Fruit fly (Drosophila melanogaster) whole organism, prepupa: ENCODE results near the gene Sas-6.

Experiments used
- Blimp-1 ChIP-seq: fragments of 200-800 bp; sonication (Bioruptor generic); optimal IDR thresholded peaks from 3 replicates; lab custom pipeline; 2017; ENCODE audit warnings: missing biosample characterization, missing genetic modification characterization, mild to moderate bottlenecking, moderate library complexity, missing genetic modification reagents
- CG10631 ChIP-seq: fragments of 200-800 bp; sonication (Bioruptor generic); optimal IDR thresholded peaks from 2 replicates; lab custom pipeline; 2016; ENCODE audit warnings: missing biosample characterization, missing genetic modification characterization
- CG11294 ChIP-seq: fragments of 200-800 bp; sonication (Bioruptor generic); IDR thresholded peaks from 2 replicates; pipeline ENCODE4 v1.3.6; 2022; ENCODE audit warnings: missing biosample characterization, missing genetic modification characterization
- CG11762 ChIP-seq: fragments of 200-800 bp; sonication (Bioruptor generic); optimal IDR thresholded peaks from 3 replicates; lab custom pipeline; 2016; ENCODE audit warnings: missing biosample characterization, missing genetic modification characterization; ENCODE audit not compliant: insufficient read depth
- CG15336 ChIP-seq: fragments of 200-800 bp; sonication (Bioruptor generic); IDR thresholded peaks from 2 replicates; pipeline ENCODE4 v1.3.6; 2022; ENCODE audit warnings: missing biosample characterization, missing genetic modification characterization
- CG16779 ChIP-seq: fragments of 200-800 bp; sonication (Bioruptor generic); optimal IDR thresholded peaks from 3 replicates; lab custom pipeline; 2017; ENCODE audit warnings: missing biosample characterization, mild to moderate bottlenecking, missing genetic modification characterization
- CG31627 ChIP-seq: fragments of 200-800 bp; sonication (Bioruptor generic); optimal IDR thresholded peaks from 3 replicates; lab custom pipeline; 2016; ENCODE audit warnings: missing biosample characterization, missing genetic modification characterization
- CG34406 ChIP-seq: fragments of 200-800 bp; sonication (Bioruptor generic); optimal IDR thresholded peaks from 3 replicates; lab custom pipeline; 2016; ENCODE audit warnings: missing biosample characterization, missing genetic modification characterization
- CG3919 ChIP-seq: fragments of 200-800 bp; sonication (Bioruptor generic); optimal IDR thresholded peaks from 3 replicates; lab custom pipeline; 2016; ENCODE audit warnings: missing biosample characterization, missing genetic modification characterization
- CG4318 ChIP-seq: fragments of 200-800 bp; sonication (Bioruptor generic); optimal IDR thresholded peaks from 3 replicates; lab custom pipeline; 2017; ENCODE audit warnings: missing biosample characterization, mild to moderate bottlenecking, missing genetic modification characterization
- CG6163 ChIP-seq: fragments of 200-800 bp; sonication (Bioruptor generic); IDR thresholded peaks from 3 replicates; pipeline ENCODE4 v1.3.6; 2022; ENCODE audit warnings: missing biosample characterization, missing genetic modification characterization
- CG6276 ChIP-seq: fragments of 200-800 bp; sonication (Bioruptor generic); optimal IDR thresholded peaks from 2 replicates; lab custom pipeline; 2017; ENCODE audit warnings: missing biosample characterization, mild to moderate bottlenecking, missing genetic modification characterization
- CG6792 ChIP-seq: fragments of 200-800 bp; sonication (Bioruptor generic); optimal IDR thresholded peaks from 3 replicates; lab custom pipeline; 2016; ENCODE audit warnings: missing biosample characterization, missing genetic modification characterization
- CG6808 ChIP-seq: fragments of 200-800 bp; sonication (Bioruptor generic); optimal IDR thresholded peaks from 3 replicates; lab custom pipeline; 2017; ENCODE audit warnings: missing biosample characterization, missing genetic modification characterization, mild to moderate bottlenecking, moderate library complexity, missing genetic modification reagents
- CG6854 ChIP-seq: fragments of 200-800 bp; sonication (Bioruptor generic); optimal IDR thresholded peaks from 2 replicates; lab custom pipeline; 2017; ENCODE audit warnings: missing biosample characterization, mild to moderate bottlenecking, missing genetic modification characterization
- CG7368 ChIP-seq: fragments of 200-800 bp; sonication (Bioruptor generic); optimal IDR thresholded peaks from 3 replicates; lab custom pipeline; 2016; ENCODE audit warnings: missing biosample characterization, missing genetic modification characterization
- CG8119 ChIP-seq: fragments of 200-800 bp; sonication (Bioruptor generic); IDR thresholded peaks from 3 replicates; pipeline ENCODE4 v1.3.6; 2022; ENCODE audit warnings: missing biosample characterization, missing genetic modification characterization
- CG8319 ChIP-seq: fragments of 200-800 bp; sonication (Bioruptor generic); optimal IDR thresholded peaks from 3 replicates; lab custom pipeline; 2016; ENCODE audit warnings: missing biosample characterization, missing genetic modification characterization
- Eip78C ChIP-seq: fragments of 200-800 bp; sonication (Bioruptor generic); peaks from one replicate; lab custom pipeline; 2016; ENCODE audit warnings: missing biosample characterization, missing genetic modification characterization
- Eip93F ChIP-seq: fragments of 200-800 bp; sonication (Bioruptor generic); optimal IDR thresholded peaks from 2 replicates; lab custom pipeline; 2016; ENCODE audit warnings: missing biosample characterization, mild to moderate bottlenecking, missing genetic modification characterization
- Ets96B ChIP-seq: fragments of 200-800 bp; optimal IDR thresholded peaks from 2 replicates; lab custom pipeline; 2019; ENCODE audit warnings: missing biosample characterization, mild to moderate bottlenecking, missing genetic modification characterization, moderate library complexity
- Hr38 ChIP-seq: sonication (Bioruptor generic); optimal IDR thresholded peaks from 2 replicates; lab custom pipeline; 2016; ENCODE audit warnings: missing biosample characterization, missing genetic modification characterization
- Hr39 ChIP-seq: fragments of 200-800 bp; sonication (Bioruptor generic); optimal IDR thresholded peaks from 2 replicates; lab custom pipeline; 2016; ENCODE audit warnings: missing biosample characterization, missing genetic modification characterization
- OdsH ChIP-seq: fragments of 200-800 bp; sonication (Bioruptor generic); optimal IDR thresholded peaks from 3 replicates; lab custom pipeline; 2016; ENCODE audit warnings: missing biosample characterization, missing genetic modification characterization
- Smox ChIP-seq: fragments of 200-800 bp; sonication (Bioruptor generic); optimal IDR thresholded peaks from 3 replicates; lab custom pipeline; 2016; ENCODE audit warnings: missing biosample characterization, missing genetic modification characterization
- Sox14 ChIP-seq: fragments of 200-800 bp; sonication (Bioruptor generic); optimal IDR thresholded peaks from 3 replicates; lab custom pipeline; 2016; ENCODE audit warnings: missing biosample characterization, missing genetic modification characterization
- Sox15 ChIP-seq: fragments of 200-800 bp; sonication (Bioruptor generic); optimal IDR thresholded peaks from 3 replicates; lab custom pipeline; 2016; ENCODE audit warnings: missing biosample characterization, missing genetic modification characterization
- achi ChIP-seq: fragments of 200-800 bp; sonication (Bioruptor generic); optimal IDR thresholded peaks from 3 replicates; lab custom pipeline; 2016; ENCODE audit warnings: missing biosample characterization, missing genetic modification characterization
- acj6 ChIP-seq: fragments of 200-800 bp; sonication (Bioruptor generic); optimal IDR thresholded peaks from 3 replicates; lab custom pipeline; 2016; ENCODE audit warnings: missing biosample characterization, missing genetic modification characterization
- dac ChIP-seq: fragments of 200-800 bp; sonication (Bioruptor generic); optimal IDR thresholded peaks from 2 replicates; lab custom pipeline; 2017; ENCODE audit warnings: missing biosample characterization, mild to moderate bottlenecking, missing genetic modification characterization
- dsx ChIP-seq: fragments of 200-800 bp; optimal IDR thresholded peaks from 3 replicates; lab custom pipeline; 2019; ENCODE audit warnings: missing biosample characterization, mild to moderate bottlenecking, missing genetic modification characterization, moderate library complexity; ENCODE audit not compliant: poor library complexity, severe bottlenecking
- eg ChIP-seq: fragments of 200-800 bp; sonication (Bioruptor generic); IDR thresholded peaks from 3 replicates; pipeline ENCODE4 v1.3.6; 2022; ENCODE audit warnings: missing biosample characterization, missing genetic modification characterization
- fd59A ChIP-seq: fragments of 200-800 bp; sonication (Bioruptor generic); optimal IDR thresholded peaks from 2 replicates; lab custom pipeline; 2017; ENCODE audit warnings: missing biosample characterization, mild to moderate bottlenecking, missing genetic modification characterization, missing genetic modification reagents
- fkh ChIP-seq: fragments of 200-800 bp; sonication (Bioruptor generic); optimal IDR thresholded peaks from 3 replicates; lab custom pipeline; 2017; ENCODE audit warnings: missing biosample characterization, mild to moderate bottlenecking, missing genetic modification characterization, moderate library complexity
- pdm3 ChIP-seq: fragments of 200-800 bp; sonication (Bioruptor generic); optimal IDR thresholded peaks from 3 replicates; lab custom pipeline; 2016; ENCODE audit warnings: missing biosample characterization, missing genetic modification characterization
- spab ChIP-seq: fragments of 200-800 bp; sonication (Bioruptor generic); optimal IDR thresholded peaks from 2 replicates; lab custom pipeline; 2017; ENCODE audit warnings: missing biosample characterization, mild to moderate bottlenecking, missing genetic modification characterization, missing genetic modification reagents
- ss ChIP-seq, 2 experiments: fragments of 200-800 bp; sonication (Bioruptor generic); optimal IDR thresholded peaks; 2 replicates in 1 of 2; 3 replicates in 1 of 2; lab custom pipeline; 2017 to 2018; ENCODE audit warnings: mild to moderate bottlenecking in 2 of 2, missing biosample characterization in 2 of 2, missing genetic modification characterization in 2 of 2, moderate library complexity in 1 of 2
- svp ChIP-seq: fragments of 200-800 bp; sonication (Bioruptor generic); peaks from one replicate; lab custom pipeline; 2016; ENCODE audit warnings: missing biosample characterization, missing genetic modification characterization
- topi ChIP-seq: fragments of 200-800 bp; sonication (Bioruptor generic); optimal IDR thresholded peaks from 3 replicates; lab custom pipeline; 2016; ENCODE audit warnings: missing biosample characterization, missing genetic modification characterization

The Sas-6 gene

DNA sequence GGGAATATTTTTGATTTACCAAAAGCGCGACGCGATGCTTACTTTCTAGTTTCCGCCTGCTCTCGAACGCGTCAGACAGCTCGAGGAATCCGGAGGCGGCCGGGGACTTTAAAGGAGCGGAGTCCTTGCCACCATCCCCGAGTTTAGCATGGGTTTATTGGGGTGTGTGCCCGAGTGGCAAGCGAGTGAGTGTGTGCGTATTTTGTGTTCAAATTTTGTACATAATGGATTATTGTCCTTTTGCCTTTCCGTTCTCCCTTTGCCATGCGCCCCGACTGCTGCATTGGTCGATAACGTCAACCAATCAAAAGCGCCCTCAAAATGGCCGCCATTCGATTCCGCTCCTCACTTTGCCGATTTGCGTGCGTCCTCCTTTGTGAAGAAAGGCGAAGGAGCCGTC lies 34.9 kb downstream of the Sas-6 start:
- TF ChIP-seq CG6854, result no peak
- no peak for TF ChIP-seq CG8319 (GFP tag; lab: Kevin White, UChicago)
- no peak for TF ChIP-seq Blimp-1
- TF ChIP-seq CG15336 (GFP tag; lab: Robert Waterston, UW), result no peak
- no peak for TF ChIP-seq spab (GFP tag; lab: Kevin White, UChicago)
- no peak for TF ChIP-seq dsx (GFP tag; lab: Kevin White, UChicago)
- no peak for TF ChIP-seq svp (GFP tag; lab: Kevin White, UChicago)
- TF ChIP-seq CG34406 (GFP tag; lab: Kevin White, UChicago), result no peak
- no peak for TF ChIP-seq OdsH
- TF ChIP-seq Hr38, result no peak
- TF ChIP-seq dac (GFP tag; lab: Kevin White, UChicago), result no peak
- no peak for TF ChIP-seq CG3919 (GFP tag; lab: Kevin White, UChicago)
- no peak for TF ChIP-seq ss (GFP tag; optimal IDR thresholded peaks at IDR 0.05; lab: Kevin White, UChicago)
- TF ChIP-seq Smox (GFP tag; lab: Kevin White, UChicago), result no peak
- no peak for TF ChIP-seq CG11294 (GFP tag; lab: Robert Waterston, UW)
- TF ChIP-seq Eip93F (GFP tag; lab: Kevin White, UChicago), result no peak
- no peak for TF ChIP-seq CG4318 (GFP tag; lab: Kevin White, UChicago)
- TF ChIP-seq Sox14 (GFP tag; lab: Kevin White, UChicago), result no peak

DNA sequence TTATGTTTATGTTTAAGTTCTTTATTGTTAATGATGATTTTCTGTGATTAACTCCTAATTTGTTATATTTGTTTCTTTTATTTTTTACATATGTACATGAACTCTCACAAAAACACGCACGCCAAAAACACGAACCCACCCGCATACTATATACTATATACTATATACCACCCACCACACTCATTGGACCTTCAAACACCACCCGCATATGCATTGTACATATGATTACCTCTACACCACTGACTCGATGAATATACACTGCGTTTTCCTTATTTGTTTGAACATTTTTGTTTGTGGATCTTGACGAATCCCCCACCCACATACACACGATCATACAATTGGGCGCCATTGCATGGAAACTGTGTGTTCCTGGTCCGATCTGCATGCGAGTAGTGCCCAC lies 37.1 kb downstream of the Sas-6 start:
- TF ChIP-seq pdm3 (GFP tag; lab: Kevin White, UChicago), result no peak
- no peak for TF ChIP-seq fd59A (GFP tag; lab: Kevin White, UChicago)
- TF ChIP-seq CG6276 (GFP tag; lab: Kevin White, UChicago), result no peak
- no peak for TF ChIP-seq CG15336 (GFP tag; lab: Robert Waterston, UW)
- TF ChIP-seq Smox (GFP tag; lab: Kevin White, UChicago), result no peak
- no peak for TF ChIP-seq Eip93F (GFP tag; lab: Kevin White, UChicago)
- TF ChIP-seq Sox14 (GFP tag; lab: Kevin White, UChicago), result no peak
- no peak for TF ChIP-seq CG7368 (GFP tag; lab: Kevin White, UChicago)

DNA sequence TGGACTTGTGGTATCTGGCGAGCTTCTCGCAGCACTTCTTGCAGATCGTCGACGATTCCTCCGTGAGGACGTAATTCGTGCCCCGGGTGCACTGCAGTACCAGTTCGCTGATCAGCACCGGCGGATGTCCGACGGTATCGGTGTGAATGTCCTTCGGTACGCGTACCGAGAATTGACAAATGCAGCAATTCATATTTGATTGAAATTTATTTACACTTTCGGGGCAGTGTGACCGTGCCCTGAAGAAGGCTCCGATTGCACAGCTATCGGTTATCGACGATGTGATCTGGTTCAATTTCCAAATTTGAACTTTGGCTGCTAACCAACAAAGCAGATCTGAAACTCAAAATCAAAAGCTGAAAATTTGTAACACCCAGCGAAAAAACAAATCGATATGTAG lies 41.5 kb downstream of the Sas-6 start, which contains the start of gene ZIPIC:
TSS of gene ZIPIC (minus strand) at position 262 of the 400 bp plus-strand sequence.
- TF ChIP-seq achi (GFP tag; lab: Kevin White, UChicago) (no peak), CG11762 (GFP tag; lab: Kevin White, UChicago) (no peak), Sox15 (GFP tag; lab: Kevin White, UChicago) (no peak), pdm3 (GFP tag; lab: Kevin White, UChicago) (no peak), CG6792 (no peak), svp (GFP tag; lab: Kevin White, UChicago) (no peak), Sox14 (GFP tag; lab: Kevin White, UChicago) (no peak), OdsH (no peak), CG34406 (GFP tag; lab: Kevin White, UChicago) (no peak)

DNA sequence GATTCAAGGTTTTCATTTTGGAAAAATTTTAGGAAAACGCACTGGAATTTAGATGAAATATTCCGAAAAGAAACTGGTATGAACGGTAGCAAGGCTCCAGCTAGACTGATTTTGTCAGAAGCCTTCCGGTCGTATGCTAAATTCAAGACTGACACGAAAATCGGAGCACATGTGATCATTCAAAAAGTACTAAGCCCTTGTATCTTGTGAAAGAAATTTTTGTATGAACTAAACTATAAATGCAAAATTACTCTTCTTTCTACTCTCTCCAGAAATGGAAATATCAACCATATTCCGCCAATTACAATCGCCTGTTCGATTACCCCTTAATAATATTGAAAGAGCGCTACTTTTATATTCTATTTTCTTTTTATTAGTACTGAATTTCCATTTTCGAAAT lies 42.5 kb downstream of the Sas-6 start, which contains the start of gene ocn:
TSS of gene ocn (minus strand) at position 101 of the 400 bp plus-strand sequence.
- TF ChIP-seq CG6854 (no peak), CG11294 (GFP tag; lab: Robert Waterston, UW) (no peak), CG4318 (GFP tag; lab: Kevin White, UChicago) (no peak), CG10631 (GFP tag; lab: Kevin White, UChicago) (no peak), achi (GFP tag; lab: Kevin White, UChicago) (no peak), topi (GFP tag; lab: Kevin White, UChicago) (no peak), CG6808 (GFP tag; lab: Kevin White, UChicago) (no peak), CG15336 (GFP tag; lab: Robert Waterston, UW) (no peak)

DNA sequence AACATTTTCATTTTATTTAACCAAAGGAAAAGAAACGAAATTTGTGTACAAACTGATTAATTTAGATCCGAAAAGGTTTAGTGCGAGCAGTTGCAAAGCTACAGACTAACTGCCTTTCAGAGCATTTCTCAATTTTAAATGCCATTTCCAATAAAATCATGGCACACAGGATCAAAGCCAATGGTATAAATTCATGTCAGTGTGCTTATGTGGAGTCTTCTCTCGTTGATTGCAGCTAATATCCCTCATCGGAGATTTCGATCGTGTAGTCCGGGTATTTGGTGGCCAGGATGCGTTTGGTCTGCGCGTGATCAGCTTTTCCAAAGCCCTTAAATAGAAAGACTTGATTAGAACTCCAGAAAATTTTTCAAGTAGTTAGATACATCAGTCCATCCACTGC lies 43.5 kb downstream of the Sas-6 start, which contains the start of gene janB:
TSS of gene janB (minus strand) at position 101 of the 400 bp plus-strand sequence.
- TF ChIP-seq CG6163 (GFP tag; lab: Robert Waterston, UW) (no peak), ss (GFP tag; optimal IDR thresholded peaks at IDR 0.05; lab: Kevin White, UChicago) (no peak), eg (no peak), CG6276 (GFP tag; lab: Kevin White, UChicago) (no peak), CG31627 (GFP tag; lab: Kevin White, UChicago) (no peak), spab (GFP tag; lab: Kevin White, UChicago) (no peak), Ets96B (tag; lab: Kevin White, UChicago) (no peak), Sox15 (GFP tag; lab: Kevin White, UChicago) (no peak), Eip78C (GFP tag; lab: Kevin White, UChicago) (no peak), CG8119 (no peak), dac (GFP tag; lab: Kevin White, UChicago) (no peak), CG34406 (GFP tag; lab: Kevin White, UChicago) (no peak), CG16779 (tag; lab: Kevin White, UChicago) (no peak), Hr39 (GFP tag; lab: Kevin White, UChicago) (no peak), fkh (GFP tag; lab: Kevin White, UChicago) (no peak), Smox (GFP tag; lab: Kevin White, UChicago) (no peak), acj6 (GFP tag; lab: Kevin White, UChicago) (no peak)
